Fruit fly (Drosophila melanogaster): ENCODE data around the gene Rubicon.

The Rubicon gene

dm6 chrX:8709234-8709843, 32.5 kb downstream of the Rubicon start, which contains the start of gene Hexo2 (continued):
- TF ChIP-seq ac (GFP tag; optimal IDR thresholded peaks at IDR 0.05) (peak; percentile 54), CG4424 (GFP tag; optimal IDR thresholded peaks at IDR 0.05) (peak; percentile 94), jing (GFP tag; optimal IDR thresholded peaks at IDR 0.05) (peak; percentile 93), Opbp (GFP tag; IDR thresholded peaks at IDR 0.05; ENCODE audit: partially characterized antibody) (no peak), ftz-f1 (GFP tag; optimal IDR thresholded peaks at IDR 0.05) (no peak), CrebB (tag; optimal IDR thresholded peaks at IDR 0.05) (peak; percentile 87), Fer3 (tag; optimal IDR thresholded peaks at IDR 0.05) (peak; percentile 87), CG3407 (GFP tag; optimal IDR thresholded peaks at IDR 0.05) (peak; percentile 91), Hr51 (GFP tag; optimal IDR thresholded peaks at IDR 0.05) (peak; percentile 79 to 91), Camta (GFP tag; optimal IDR thresholded peaks at IDR 0.05) (peak; percentile 92), Gsc (GFP tag; IDR thresholded peaks at IDR 0.05) (peak; percentile 94), CG2889 (GFP tag; IDR thresholded peaks at IDR 0.05) (peak; percentile 90), Ada2b (GFP tag; IDR thresholded peaks at IDR 0.05) (peak; percentile 93), wek (GFP tag; optimal IDR thresholded peaks at IDR 0.05) (peak; percentile 84), CG10543 (GFP tag; optimal IDR thresholded peaks at IDR 0.05) (peak; percentile 30), pho (GFP tag; optimal IDR thresholded peaks at IDR 0.05) (peak; percentile 76), pita (GFP tag; optimal IDR thresholded peaks at IDR 0.05) (no peak), Dip2 (GFP tag; IDR thresholded peaks at IDR 0.05) (peak; percentile 56), Atf6 (GFP tag; IDR thresholded peaks at IDR 0.05) (peak; percentile 86), bcd (GFP tag; optimal IDR thresholded peaks at IDR 0.05) (peak; percentile 92), Aef1 (GFP tag; IDR thresholded peaks at IDR 0.05) (peak; percentile 95), CG31365 (tag; optimal IDR thresholded peaks at IDR 0.05) (peak; percentile 80), ems (GFP tag; optimal IDR thresholded peaks at IDR 0.05) (peak; percentile 92), CG6813 (GFP tag; optimal IDR thresholded peaks at IDR 0.05) (peak; percentile 88), CG30431 (GFP tag; optimal IDR thresholded peaks at IDR 0.05) (peak; percentile 94), CG7839 (tag; optimal IDR thresholded peaks at IDR 0.05) (peak; percentile 92), Abd-B (GFP tag; optimal IDR thresholded peaks at IDR 0.05) (peak; percentile 83), CG30020 (tag; optimal IDR thresholded peaks at IDR 0.05) (peak; percentile 47), az2 (GFP tag; optimal IDR thresholded peaks at IDR 0.05) (peak; percentile 95), usp (GFP tag; optimal IDR thresholded peaks at IDR 0.05) (no peak), p53 (GFP tag; optimal IDR thresholded peaks at IDR 0.05) (peak; percentile 82), CG7987 (GFP tag; optimal IDR thresholded peaks at IDR 0.05) (peak; percentile 70), CG3281 (GFP tag; optimal IDR thresholded peaks at IDR 0.05) (peak; percentile 73), salm (tag; optimal IDR thresholded peaks at IDR 0.05) (peak; percentile 83), CG6254 (GFP tag; optimal IDR thresholded peaks at IDR 0.05) (peak; percentile 88), CG8089 (GFP tag; optimal IDR thresholded peaks at IDR 0.05) (peak; percentile 93), Antp (GFP tag; optimal IDR thresholded peaks at IDR 0.05) (peak; percentile 98), fru (optimal IDR thresholded peaks at IDR 0.05) (no peak), CG18476 (GFP tag; optimal IDR thresholded peaks at IDR 0.05) (peak; percentile 86), CG9727 (GFP tag; optimal IDR thresholded peaks at IDR 0.05) (peak; percentile 85), CG15696 (tag; optimal IDR thresholded peaks at IDR 0.05) (peak; percentile 76), Fer2 (tag; optimal IDR thresholded peaks at IDR 0.05) (peak; percentile 58), BEAF-32 (GFP tag; optimal IDR thresholded peaks at IDR 0.05) (no peak), Blimp-1 (GFP tag; optimal IDR thresholded peaks at IDR 0.05) (peak; percentile 92), Dek (tag; optimal IDR thresholded peaks at IDR 0.05) (peak; percentile 85), CG8359 (GFP tag; optimal IDR thresholded peaks at IDR 0.05; ENCODE audit: borderline replicate concordance) (peak; percentile 82), CG1233 (GFP tag; optimal IDR thresholded peaks at IDR 0.05) (peak; percentile 83), CG7271 (tag; optimal IDR thresholded peaks at IDR 0.05) (no peak), PHDP (tag; optimal IDR thresholded peaks at IDR 0.05) (peak; percentile 86)
